Fruit fly (Drosophila melanogaster) whole organism, pupa: ENCODE measurements around the gene CG11878.

Source experiments
- CG10348 ChIP-seq: fragments of 200-800 bp; sonication (Bioruptor generic); IDR thresholded peaks from 2 replicates; pipeline ENCODE4 v1.3.6; 2022; ENCODE audit warnings: missing biosample characterization, missing genetic modification characterization
- CG12605 ChIP-seq: fragments of 200-800 bp; sonication (Bioruptor generic); IDR thresholded peaks from 2 replicates; pipeline ENCODE4 v1.3.6; 2022; ENCODE audit warnings: missing biosample characterization, missing genetic modification characterization
- CG13204 ChIP-seq: fragments of 200-800 bp; sonication (Bioruptor generic); optimal IDR thresholded peaks from 2 replicates; lab custom pipeline; 2018; ENCODE audit warnings: missing biosample characterization, mild to moderate bottlenecking, missing genetic modification characterization, moderate library complexity
- CG14655 ChIP-seq: fragments of 200-800 bp; sonication (Bioruptor generic); optimal IDR thresholded peaks from 3 replicates; lab custom pipeline; 2017; ENCODE audit warnings: mild to moderate bottlenecking, missing biosample characterization, missing genetic modification reagents, missing genetic modification characterization
- CG15710 ChIP-seq: fragments of 200-800 bp; sonication (Bioruptor generic); optimal IDR thresholded peaks from 2 replicates; lab custom pipeline; 2018; ENCODE audit warnings: missing biosample characterization, mild to moderate bottlenecking, missing genetic modification characterization, moderate library complexity
- CG17806 ChIP-seq: fragments of 200-800 bp; sonication (Bioruptor generic); optimal IDR thresholded peaks from 2 replicates; lab custom pipeline; 2018; ENCODE audit warnings: missing biosample characterization, mild to moderate bottlenecking, missing genetic modification characterization, moderate library complexity
- CG32121 ChIP-seq: fragments of 200-800 bp; sonication (Bioruptor generic); IDR thresholded peaks from 2 replicates; pipeline ENCODE4 v1.3.6; 2022; ENCODE audit warnings: missing biosample characterization, missing genetic modification characterization
- CG34367 ChIP-seq: fragments of 200-800 bp; sonication (Bioruptor generic); optimal IDR thresholded peaks from 2 replicates; lab custom pipeline; 2018; ENCODE audit warnings: missing biosample characterization, mild to moderate bottlenecking, missing genetic modification characterization
- CG4496 ChIP-seq: fragments of 200-800 bp; sonication (Bioruptor generic); IDR thresholded peaks from 3 replicates; pipeline ENCODE4 v1.3.6; 2022; ENCODE audit warnings: missing biosample characterization, missing genetic modification characterization
- CG8159 ChIP-seq: fragments of 200-800 bp; sonication (Bioruptor generic); optimal IDR thresholded peaks from 3 replicates; lab custom pipeline; 2018; ENCODE audit warnings: missing biosample characterization, mild to moderate bottlenecking, missing genetic modification characterization, moderate library complexity
- CG8301 ChIP-seq: fragments of 200-800 bp; sonication (Bioruptor generic); optimal IDR thresholded peaks from 2 replicates; lab custom pipeline; 2018; ENCODE audit warnings: missing biosample characterization, mild to moderate bottlenecking, missing genetic modification characterization
- CG9948 ChIP-seq: fragments of 200-800 bp; sonication (Bioruptor generic); optimal IDR thresholded peaks from 2 replicates; lab custom pipeline; 2018; ENCODE audit warnings: missing biosample characterization, mild to moderate bottlenecking, missing genetic modification characterization, moderate library complexity
- D1 ChIP-seq: fragments of 200-800 bp; sonication (Bioruptor generic); optimal IDR thresholded peaks from 2 replicates; lab custom pipeline; 2018; ENCODE audit warnings: missing biosample characterization, mild to moderate bottlenecking, missing genetic modification characterization, moderate library complexity
- EcR ChIP-seq: fragments of 200-800 bp; sonication (Bioruptor generic); optimal IDR thresholded peaks from 3 replicates; lab custom pipeline; 2019; ENCODE audit warnings: missing biosample characterization, missing genetic modification characterization, mild to moderate bottlenecking, moderate library complexity, missing genetic modification reagents
- Ets98B ChIP-seq: fragments of 200-800 bp; sonication (Bioruptor generic); IDR thresholded peaks from 2 replicates; pipeline ENCODE4 v1.3.6; 2022; ENCODE audit warnings: missing biosample characterization, missing genetic modification characterization
- Pif1A ChIP-seq: fragments of 200-800 bp; sonication (Bioruptor generic); optimal IDR thresholded peaks from 3 replicates; lab custom pipeline; 2016; ENCODE audit warnings: missing biosample characterization, missing genetic modification characterization
- Pif1B ChIP-seq: fragments of 200-800 bp; sonication (Bioruptor generic); optimal IDR thresholded peaks from 3 replicates; lab custom pipeline; 2016; ENCODE audit warnings: missing biosample characterization, missing genetic modification characterization
- Snoo ChIP-seq: fragments of 200-800 bp; sonication (Bioruptor generic); optimal IDR thresholded peaks from 3 replicates; lab custom pipeline; 2017; ENCODE audit warnings: missing biosample characterization, mild to moderate bottlenecking, missing genetic modification characterization, inconsistent platforms
- fd96Ca ChIP-seq: fragments of 200-800 bp; sonication (Bioruptor generic); IDR thresholded peaks from 3 replicates; pipeline ENCODE4 v1.3.6; 2022; ENCODE audit warnings: missing biosample characterization, missing genetic modification characterization
- gl ChIP-seq: fragments of 200-800 bp; sonication (Bioruptor generic); optimal IDR thresholded peaks from 2 replicates; lab custom pipeline; 2018; ENCODE audit warnings: missing biosample characterization, mild to moderate bottlenecking, missing genetic modification characterization
- rn ChIP-seq: fragments of 200-800 bp; sonication (Bioruptor generic); IDR thresholded peaks from 2 replicates; pipeline ENCODE4 v1.3.6; 2022; ENCODE audit warnings: missing biosample characterization, missing genetic modification characterization

CG11878 gene

dm6 chr3R:25239880-25240279 lies 33.8 kb upstream of the CG11878 start, which contains the start of gene to:
TSS of gene to (plus strand) at chr3R:25240180.
- TF ChIP-seq CG14655 (GFP tag; lab: Kevin White, UChicago) (no peak), CG8159 (no peak)

- peak; percentile 67 for TF ChIP-seq EcR (GFP tag; lab: Kevin White, UChicago)
- no peak for TF ChIP-seq D1 (tag; lab: Kevin White, UChicago)
Observed at dm6 chr3R:25241507-25242070, 32.0 kb upstream of the CG11878 start, which contains the start of gene CG11854. TSS of gene CG11854 (plus strand) at chr3R:25242020.

dm6 chr3R:25245052-25245813 lies 28.4 kb upstream of the CG11878 start, which contains the start of gene bam:
TSS of gene bam (minus strand) at chr3R:25245109.
- TF ChIP-seq Ets98B (GFP tag; lab: Robert Waterston, UW), result no peak
- TF ChIP-seq EcR (GFP tag; lab: Kevin White, UChicago), result peak; percentile 81

dm6 chr3R:25247379-25247869 lies 26.2 kb upstream of the CG11878 start, which contains the start of the genes RpS27 and Nup37:
TSS of gene RpS27 (minus strand) at chr3R:25247514.
TSS of gene Nup37 (plus strand) at chr3R:25247658.
- no peak for TF ChIP-seq Pif1B (GFP tag; lab: Kevin White, UChicago)
- TF ChIP-seq CG13204 (GFP tag; lab: Kevin White, UChicago), result no peak
- TF ChIP-seq EcR (GFP tag; lab: Kevin White, UChicago), result no peak
- TF ChIP-seq CG10348 (GFP tag; lab: Robert Waterston, UW), result peak; percentile 32; the same call in 1 of the 2 replicates
- peak; percentile 67 for TF ChIP-seq CG32121
- peak; percentile 98 for TF ChIP-seq Snoo (tag; lab: Kevin White, UChicago)
- TF ChIP-seq rn (GFP tag; lab: Robert Waterston, UW), result peak; percentile 87
- TF ChIP-seq D1 (tag; lab: Kevin White, UChicago), result no peak
- TF ChIP-seq Pif1A, result peak; percentile 92
- no peak; the same call in 1 of the 3 replicates for TF ChIP-seq fd96Ca (GFP tag; lab: Robert Waterston, UW)
- TF ChIP-seq CG8159, result peak; percentile 81
- no peak for TF ChIP-seq CG14655 (GFP tag; lab: Kevin White, UChicago)
- TF ChIP-seq CG17806 (tag; lab: Kevin White, UChicago), result peak; percentile 71
- TF ChIP-seq CG34367 (tag; lab: Kevin White, UChicago), result peak; percentile 91
- peak; percentile 90 for TF ChIP-seq CG15710 (tag; lab: Kevin White, UChicago)
- peak; percentile 86 for TF ChIP-seq Ets98B (GFP tag; lab: Robert Waterston, UW)
- TF ChIP-seq CG12605, result peak; percentile 89
- peak; percentile 67 for TF ChIP-seq CG9948 (tag; lab: Kevin White, UChicago)
- TF ChIP-seq gl (tag; lab: Kevin White, UChicago), result peak; percentile 80
- TF ChIP-seq CG8301, result no peak
- peak; percentile 97 for TF ChIP-seq CG4496 (GFP tag; lab: Robert Waterston, UW)

DNA sequence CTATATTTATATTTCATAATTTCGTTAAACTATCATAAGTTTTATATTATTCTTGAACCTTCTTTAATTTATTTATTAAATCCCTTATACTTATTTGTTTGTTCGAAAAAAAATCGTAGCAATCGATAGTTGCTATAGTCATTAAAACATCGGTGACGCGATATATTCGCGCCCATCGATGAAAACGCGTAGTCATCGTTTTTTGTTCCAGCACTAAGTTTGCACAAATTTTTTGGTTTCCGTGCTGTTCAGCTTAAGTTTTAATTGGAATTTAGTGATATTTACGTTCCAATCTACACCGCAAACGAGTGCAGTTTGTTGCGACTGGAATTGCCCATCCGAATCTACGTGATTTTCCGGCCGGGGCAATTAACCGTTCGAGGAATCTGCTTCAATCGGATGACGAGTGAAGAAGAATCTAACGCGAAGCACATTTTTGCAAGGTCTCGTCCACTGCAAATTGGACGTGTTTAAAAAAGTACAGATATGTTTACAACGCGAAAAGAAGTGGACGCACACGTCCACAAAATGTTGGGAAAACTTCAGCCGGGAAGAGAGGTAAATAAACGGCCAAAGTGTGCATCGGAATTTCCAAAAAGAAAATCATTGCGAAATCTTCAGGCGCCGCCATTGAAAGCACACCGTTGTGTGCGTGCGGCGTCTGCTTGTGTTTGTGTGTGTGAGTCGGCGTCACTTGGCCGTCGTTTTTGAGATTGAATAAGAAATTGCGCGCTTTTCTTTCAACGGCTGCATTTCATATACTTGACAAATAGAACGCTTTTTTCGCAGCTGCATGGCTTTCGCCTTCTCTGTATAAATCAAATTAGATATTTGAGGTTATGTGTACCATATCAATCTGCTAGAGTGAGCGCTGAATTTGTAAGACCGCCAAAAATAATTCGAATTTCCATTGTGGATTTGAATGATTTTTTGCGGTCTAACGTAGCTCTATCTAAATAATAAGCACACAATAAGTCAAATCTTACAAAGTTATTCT lies 24.2 kb upstream of the CG11878 start, which contains the start of gene Nup358:
Gene Nup358, plus strand, starts transcription at position 204 of the 997 bp plus-strand sequence.
- TF ChIP-seq CG12605 (no peak), EcR (GFP tag; lab: Kevin White, UChicago) (no peak), Pif1A (no peak), Snoo (tag; lab: Kevin White, UChicago) (no peak), gl (tag; lab: Kevin White, UChicago) (no peak), CG10348 (GFP tag; lab: Robert Waterston, UW) (no peak), Pif1B (GFP tag; lab: Kevin White, UChicago) (no peak), Ets98B (GFP tag; lab: Robert Waterston, UW) (no peak), CG8301 (no peak), CG34367 (tag; lab: Kevin White, UChicago) (no peak), CG15710 (tag; lab: Kevin White, UChicago) (no peak), D1 (tag; lab: Kevin White, UChicago) (no peak)
